Worm (Caenorhabditis elegans) whole organism, L4 larva: ENCODE results near the gene R02F2.8.

ENCODE experiments used
- dmd-6 ChIP-seq: fragments of 200-800 bp; sonication (Bioruptor generic); IDR thresholded peaks from 2 replicates; pipeline ENCODE4 v1.3.6; 2022; ENCODE audit warnings: missing genetic modification reagents, missing genetic modification characterization, missing compliant biosample characterization
- nhr-237 ChIP-seq: sonication (generic microtip); optimal IDR thresholded peaks from 2 replicates; lab custom pipeline; 2017; ENCODE audit warnings: missing biosample characterization, missing genetic modification characterization

- no peak for TF ChIP-seq nhr-237 (tag; lab: Kevin White, UChicago)
- TF ChIP-seq dmd-6 (GFP tag; lab: Robert Waterston, UW): no peak
Measured at ce11 chrIII:5512502-5512901, 17.4 kb upstream of the R02F2.8 start, which contains the start of gene pqn-25.
